Fruit fly (Drosophila melanogaster): Measurements from ENCODE around the gene Cont.

Gene Cont

dm6 chr3R:4362010-4362409 lies 19.1 kb upstream of the Cont start:
- no peak for TF ChIP-seq CG4496 (GFP tag; IDR thresholded peaks at IDR 0.05)

- TF ChIP-seq Snoo (tag; optimal IDR thresholded peaks at IDR 0.05): peak; percentile 39
- TF ChIP-seq D1 (tag; optimal IDR thresholded peaks at IDR 0.05): peak; percentile 67
- TF ChIP-seq Pif1B (GFP tag; optimal IDR thresholded peaks at IDR 0.05): peak; percentile 54
- no peak for TF ChIP-seq CG9948 (tag; optimal IDR thresholded peaks at IDR 0.05)
- peak; percentile 82 for TF ChIP-seq EcR (GFP tag; optimal IDR thresholded peaks at IDR 0.05)
- no peak for TF ChIP-seq Pif1A (GFP tag; optimal IDR thresholded peaks at IDR 0.05)
- TF ChIP-seq CG8301 (tag; optimal IDR thresholded peaks at IDR 0.05): no peak
- TF ChIP-seq CG12605 (GFP tag; IDR thresholded peaks at IDR 0.05): peak; percentile 53; the same call in 1 of the 2 replicates
- TF ChIP-seq CG17806 (tag; optimal IDR thresholded peaks at IDR 0.05): peak; percentile 5
- peak; percentile 13 for TF ChIP-seq gl (tag; optimal IDR thresholded peaks at IDR 0.05)
- no peak for TF ChIP-seq CG13204 (GFP tag; optimal IDR thresholded peaks at IDR 0.05)
These were observed 2.4 kb upstream of the Cont start, which contains the start of gene Sfxn1-3 for dm6 chr3R:4378363-4379354. Gene Sfxn1-3, plus strand, starts transcription at chr3R:4378600.

- no peak for TF ChIP-seq fd96Ca (GFP tag; IDR thresholded peaks at IDR 0.05)
- no peak for TF ChIP-seq CG4496 (GFP tag; IDR thresholded peaks at IDR 0.05)
- TF ChIP-seq CG8301 (tag; optimal IDR thresholded peaks at IDR 0.05): no peak
- TF ChIP-seq CG12605 (GFP tag; IDR thresholded peaks at IDR 0.05): no peak
- TF ChIP-seq D1 (tag; optimal IDR thresholded peaks at IDR 0.05): no peak
- TF ChIP-seq CG34367 (tag; optimal IDR thresholded peaks at IDR 0.05): no peak
- no peak for TF ChIP-seq CG10348 (GFP tag; IDR thresholded peaks at IDR 0.05)
- no peak for TF ChIP-seq Ets98B (GFP tag; IDR thresholded peaks at IDR 0.05)
- TF ChIP-seq CG13204 (GFP tag; optimal IDR thresholded peaks at IDR 0.05): no peak
- no peak for TF ChIP-seq CG14655 (GFP tag; optimal IDR thresholded peaks at IDR 0.05)
- TF ChIP-seq Pif1B (GFP tag; optimal IDR thresholded peaks at IDR 0.05): no peak
- no peak for TF ChIP-seq Snoo (tag; optimal IDR thresholded peaks at IDR 0.05)
- no peak for TF ChIP-seq CG9948 (tag; optimal IDR thresholded peaks at IDR 0.05)
- no peak for TF ChIP-seq rn (GFP tag; IDR thresholded peaks at IDR 0.05)
- TF ChIP-seq CG32121 (GFP tag; IDR thresholded peaks at IDR 0.05): no peak
- no peak for TF ChIP-seq gl (tag; optimal IDR thresholded peaks at IDR 0.05)
- TF ChIP-seq CG15710 (tag; optimal IDR thresholded peaks at IDR 0.05): no peak
- no peak for TF ChIP-seq EcR (GFP tag; optimal IDR thresholded peaks at IDR 0.05)
- no peak for TF ChIP-seq CG17806 (tag; optimal IDR thresholded peaks at IDR 0.05)
These were observed 1.1 kb downstream of the Cont start for dm6 chr3R:4382165-4382564.

- TF ChIP-seq Snoo (tag; optimal IDR thresholded peaks at IDR 0.05): peak; percentile 24
- no peak for TF ChIP-seq Pif1B (GFP tag; optimal IDR thresholded peaks at IDR 0.05)
- no peak for TF ChIP-seq CG12605 (GFP tag; IDR thresholded peaks at IDR 0.05)
- TF ChIP-seq gl (tag; optimal IDR thresholded peaks at IDR 0.05): no peak
- no peak for TF ChIP-seq Pif1A (GFP tag; optimal IDR thresholded peaks at IDR 0.05)
- no peak for TF ChIP-seq D1 (tag; optimal IDR thresholded peaks at IDR 0.05)
- peak; percentile 29 for TF ChIP-seq CG32121 (GFP tag; IDR thresholded peaks at IDR 0.05)
- TF ChIP-seq rn (GFP tag; IDR thresholded peaks at IDR 0.05): no peak
- peak; percentile 1 for TF ChIP-seq CG34367 (tag; optimal IDR thresholded peaks at IDR 0.05)
- TF ChIP-seq CG17806 (tag; optimal IDR thresholded peaks at IDR 0.05): no peak
- no peak for TF ChIP-seq CG8159 (tag; optimal IDR thresholded peaks at IDR 0.05)
- TF ChIP-seq CG9948 (tag; optimal IDR thresholded peaks at IDR 0.05): no peak
- peak; percentile 8 for TF ChIP-seq EcR (GFP tag; optimal IDR thresholded peaks at IDR 0.05)
- no peak for TF ChIP-seq CG13204 (GFP tag; optimal IDR thresholded peaks at IDR 0.05)
- TF ChIP-seq CG10348 (GFP tag; IDR thresholded peaks at IDR 0.05): no peak
- TF ChIP-seq CG14655 (GFP tag; optimal IDR thresholded peaks at IDR 0.05): no peak
- TF ChIP-seq fd96Ca (GFP tag; IDR thresholded peaks at IDR 0.05): no peak
- TF ChIP-seq Ets98B (GFP tag; IDR thresholded peaks at IDR 0.05): peak; percentile 15; the same call in 1 of the 2 replicates
- no peak for TF ChIP-seq CG8301 (tag; optimal IDR thresholded peaks at IDR 0.05)
- TF ChIP-seq CG4496 (GFP tag; IDR thresholded peaks at IDR 0.05): peak; percentile 29; the same call in 1 of the 3 replicates
- TF ChIP-seq CG15710 (tag; optimal IDR thresholded peaks at IDR 0.05): peak; percentile 16
These were observed 6.4 kb downstream of the Cont start, which contains the start of gene tub for dm6 chr3R:4387490-4387889. Gene tub, plus strand, starts transcription at chr3R:4387742.

- peak; percentile 12; the same call in 1 of the 3 replicates for TF ChIP-seq CG4496 (GFP tag; IDR thresholded peaks at IDR 0.05)
- no peak for TF ChIP-seq EcR (GFP tag; optimal IDR thresholded peaks at IDR 0.05)
- no peak for TF ChIP-seq fd96Ca (GFP tag; IDR thresholded peaks at IDR 0.05)
These were observed 9.0 kb downstream of the Cont start, which contains the start of gene CG14646 for dm6 chr3R:4390133-4390532. Gene CG14646, plus strand, starts transcription at chr3R:4390366.

dm6 chr3R:4394117-4394516 lies 13.0 kb downstream of the Cont start, which contains the start of gene CG34112:
Gene CG34112, minus strand, starts transcription at chr3R:4394259.
- TF ChIP-seq CG15710 (tag; optimal IDR thresholded peaks at IDR 0.05) (no peak), CG4496 (GFP tag; IDR thresholded peaks at IDR 0.05) (0 out of 3 replicates have a peak, but pooled peaks have one; percentile 37), CG12605 (GFP tag; IDR thresholded peaks at IDR 0.05) (0 out of 2 replicates have a peak, but pooled peaks have one; percentile 16), Ets98B (GFP tag; IDR thresholded peaks at IDR 0.05) (0 out of 2 replicates have a peak, but pooled peaks have one; percentile 23)

All from whole organism, pupa.